Worm (Caenorhabditis elegans) whole organism, L2 larva: Measurements from ENCODE around the gene M05D6.2.

Experiments
- R02D3.7 ChIP-seq: fragments of 150-350 bp; optimal IDR thresholded peaks from 2 replicates; lab custom pipeline; 2014; ENCODE audit warnings: missing biosample characterization, missing genetic modification characterization
- aly-2 ChIP-seq: fragments of 150-350 bp; optimal IDR thresholded peaks from 2 replicates; lab custom pipeline; 2014; ENCODE audit warnings: missing biosample characterization, missing genetic modification characterization
- elt-3 ChIP-seq: sonication (generic microtip); optimal IDR thresholded peaks from 2 replicates; lab custom pipeline; 2017; ENCODE audit warnings: missing biosample characterization, missing genetic modification characterization
- fos-1 ChIP-seq: fragments of 150-350 bp; optimal IDR thresholded peaks from 2 replicates; lab custom pipeline; 2014; ENCODE audit warnings: missing biosample characterization, missing genetic modification characterization
- lsy-2 ChIP-seq, 2 experiments: fragments of 150-350 bp in 1 of 2; sonication (generic microtip) in 1 of 2; optimal IDR thresholded peaks; 2 replicates each; lab custom pipeline; 2014 to 2017; ENCODE audit warnings: missing biosample characterization in 2 of 2, missing genetic modification characterization in 2 of 2
- nhr-11 ChIP-seq: fragments of 150-350 bp; optimal IDR thresholded peaks from 2 replicates; lab custom pipeline; 2014; ENCODE audit warnings: missing biosample characterization, missing genetic modification characterization
- nhr-237 ChIP-seq: fragments of 150-350 bp; optimal IDR thresholded peaks from 2 replicates; lab custom pipeline; 2014; ENCODE audit warnings: missing biosample characterization, missing genetic modification characterization
- snpc-4 ChIP-seq: fragments of 150-350 bp; optimal IDR thresholded peaks from 2 replicates; lab custom pipeline; 2014; ENCODE audit warnings: missing biosample characterization, missing genetic modification characterization
- unc-39 ChIP-seq: fragments of 150-350 bp; optimal IDR thresholded peaks from 2 replicates; lab custom pipeline; 2014; ENCODE audit warnings: missing biosample characterization, missing genetic modification characterization
- unc-55 ChIP-seq: fragments of 150-350 bp; sonication (generic microtip); optimal IDR thresholded peaks from 3 replicates; lab custom pipeline; 2014; ENCODE audit warnings: missing biosample characterization, missing genetic modification reagents, missing genetic modification characterization
- ztf-4 ChIP-seq: fragments of 150-350 bp; optimal IDR thresholded peaks from 2 replicates; lab custom pipeline; 2014; ENCODE audit warnings: missing biosample characterization, missing genetic modification characterization

- TF ChIP-seq nhr-11 (no peak), nhr-237 (tag; lab: Kevin White, UChicago) (no peak), lsy-2 (tag; optimal IDR thresholded peaks at IDR 0.05; lab: Kevin White, UChicago) (peak; percentile 15 to 94), R02D3.7 (tag; lab: Kevin White, UChicago) (no peak), ztf-4 (tag; lab: Kevin White, UChicago) (no peak), elt-3 (tag; lab: Kevin White, UChicago) (no peak), unc-55 (GFP tag; lab: Kevin White, UChicago) (peak; percentile 86), aly-2 (tag; lab: Kevin White, UChicago) (no peak), snpc-4 (no peak), unc-39 (tag; lab: Kevin White, UChicago) (no peak), fos-1 (tag; lab: Kevin White, UChicago) (peak; percentile 49)
These were observed 48.9 kb downstream of the M05D6.2 start, which contains the start of gene rnh-2 for ce11 chrII:8516783-8517182.
